Worm (Caenorhabditis elegans) whole organism, late embryonic: ENCODE results near the gene afmd-1.

Experiments used
- ahr-1 ChIP-seq: sonication (generic microtip); optimal IDR thresholded peaks from 2 replicates; lab custom pipeline; 2016; ENCODE audit warnings: missing genetic modification characterization, missing compliant biosample characterization
- dmd-4 ChIP-seq: sonication (generic microtip); optimal IDR thresholded peaks from 2 replicates; lab custom pipeline; 2016; ENCODE audit warnings: borderline replicate concordance, missing genetic modification characterization, missing compliant biosample characterization
- elt-2 ChIP-seq: sonication (generic microtip); optimal IDR thresholded peaks from 2 replicates; lab custom pipeline; 2016; ENCODE audit warnings: missing genetic modification reagents, missing genetic modification characterization, missing compliant biosample characterization
- pax-1 ChIP-seq: fragments of 150-350 bp; optimal IDR thresholded peaks from 2 replicates; lab custom pipeline; 2014; ENCODE audit warnings: missing biosample characterization, missing genetic modification characterization
- pha-2 ChIP-seq: sonication (generic microtip); optimal IDR thresholded peaks from 2 replicates; lab custom pipeline; 2017; ENCODE audit warnings: mild to moderate bottlenecking, missing genetic modification characterization, missing compliant biosample characterization
- sox-4 ChIP-seq: sonication (generic microtip); optimal IDR thresholded peaks from 2 replicates; lab custom pipeline; 2017; ENCODE audit warnings: mild to moderate bottlenecking, missing genetic modification characterization, inconsistent platforms, missing compliant biosample characterization

DNA sequence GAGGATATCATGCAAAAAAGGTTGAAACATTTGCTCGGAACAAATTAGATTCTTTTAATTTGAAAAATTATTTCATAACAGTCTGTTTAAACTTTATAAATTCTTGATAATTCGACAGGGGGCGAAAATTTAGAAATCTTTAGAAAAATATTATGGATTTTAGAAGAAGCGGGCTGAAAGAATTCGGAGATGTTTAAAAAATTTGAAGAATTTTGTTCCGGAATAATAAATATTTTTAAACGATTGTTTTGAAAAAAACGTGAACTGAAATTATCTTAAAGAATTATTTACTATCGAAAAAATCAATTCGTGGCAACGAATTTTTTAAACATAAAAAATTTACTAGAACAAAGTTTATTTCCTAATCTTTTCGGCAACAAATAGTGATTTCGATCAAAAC, 40.3 kb upstream of the afmd-1 start, which contains the start of gene R13A1.3:
- TF ChIP-seq dmd-4 (no peak), sox-4 (tag; lab: Kevin White, UChicago) (no peak), pha-2 (tag; lab: Kevin White, UChicago) (no peak), elt-2 (tag; lab: Kevin White, UChicago) (no peak), pax-1 (no peak), ahr-1 (tag; lab: Kevin White, UChicago) (no peak)
